Fruit fly (Drosophila melanogaster) whole organism: ENCODE results near the gene Mcr.

Experiments used
- CG8478 ChIP-seq: fragments of >200 bp; optimal IDR thresholded peaks from 2 replicates; lab custom pipeline; 2018; ENCODE audit warnings: inconsistent platforms
- psq ChIP-seq: fragments of >200 bp; optimal IDR thresholded peaks from 2 replicates; lab custom pipeline; 2017
- usp ChIP-seq: fragments of >200 bp; optimal IDR thresholded peaks from 2 replicates; lab custom pipeline; 2017; ENCODE audit warnings: missing biosample characterization, missing genetic modification characterization, mixed read lengths

DNA sequence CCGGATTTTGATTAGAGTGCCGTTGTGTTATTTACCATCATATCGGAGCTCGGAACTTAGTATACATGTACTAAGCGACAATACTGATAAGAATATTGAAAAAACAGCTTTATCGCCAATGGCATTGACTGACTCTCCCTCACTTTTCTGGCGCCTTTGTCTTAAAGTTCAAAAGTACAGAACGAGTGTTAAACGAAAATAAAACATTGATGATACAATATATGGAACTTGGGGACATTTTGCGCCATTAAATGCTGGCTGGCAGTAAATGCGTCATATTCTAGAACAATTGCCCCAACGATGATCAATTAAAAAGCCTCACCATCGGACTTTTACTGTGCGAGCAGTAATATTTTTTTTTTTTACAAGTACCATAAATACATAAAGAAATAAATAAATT is 12.4 kb upstream of the Mcr start:
- no peak for TF ChIP-seq psq
- no peak for TF ChIP-seq CG8478
- no peak for TF ChIP-seq usp
